Worm (Caenorhabditis elegans) whole organism, mixed stage, embryonic: ENCODE results near the gene ing-3.

Experiments used
- drap-1 ChIP-seq: fragments of 200-800 bp; sonication (Bioruptor generic); optimal IDR thresholded peaks from 3 replicates; lab custom pipeline; 2018; ENCODE audit warnings: mild to moderate bottlenecking, missing genetic modification characterization, missing compliant biosample characterization
- lin-13 ChIP-seq: fragments of 150-350 bp; optimal IDR thresholded peaks from 2 replicates; lab custom pipeline; 2014; ENCODE audit warnings: missing biosample characterization, missing genetic modification characterization
- lsy-2 ChIP-seq: fragments of 150-350 bp; optimal IDR thresholded peaks from 2 replicates; lab custom pipeline; 2014; ENCODE audit warnings: missing biosample characterization, missing genetic modification characterization
- mab-5 ChIP-seq: fragments of 150-350 bp; optimal IDR thresholded peaks from 2 replicates; lab custom pipeline; 2014; ENCODE audit warnings: missing biosample characterization, missing genetic modification characterization
- nhr-12 ChIP-seq: fragments of 150-350 bp; optimal IDR thresholded peaks from 2 replicates; lab custom pipeline; 2014; ENCODE audit warnings: missing biosample characterization, missing genetic modification characterization
- nhr-237 ChIP-seq: fragments of 150-350 bp; optimal IDR thresholded peaks from 2 replicates; lab custom pipeline; 2014; ENCODE audit warnings: missing biosample characterization, missing genetic modification characterization
- nhr-28 ChIP-seq: fragments of 150-350 bp; optimal IDR thresholded peaks from 2 replicates; lab custom pipeline; 2014; ENCODE audit warnings: missing biosample characterization, missing genetic modification characterization
- snpc-4 ChIP-seq: fragments of 150-350 bp; optimal IDR thresholded peaks from 2 replicates; lab custom pipeline; 2014; ENCODE audit warnings: missing biosample characterization, missing genetic modification characterization
- sptf-1 ChIP-seq: sonication (generic microtip); optimal IDR thresholded peaks from 2 replicates; lab custom pipeline; 2017; ENCODE audit warnings: mild to moderate bottlenecking, missing genetic modification characterization, moderate library complexity, missing compliant biosample characterization
- tbx-8 ChIP-seq: fragments of 200-800 bp; sonication (Bioruptor generic); optimal IDR thresholded peaks from 2 replicates; lab custom pipeline; 2018; ENCODE audit warnings: mild to moderate bottlenecking, missing genetic modification characterization, moderate library complexity, missing compliant biosample characterization
- unc-62 ChIP-seq: fragments of 150-350 bp; optimal IDR thresholded peaks from 2 replicates; lab custom pipeline; 2014; ENCODE audit warnings: missing biosample characterization, missing genetic modification reagents, missing genetic modification characterization

- no peak for TF ChIP-seq lin-13 (tag; lab: Kevin White, UChicago)
- TF ChIP-seq mab-5 (tag; lab: Kevin White, UChicago), result no peak
- TF ChIP-seq tbx-8, result no peak
- TF ChIP-seq unc-62 (GFP tag; lab: Kevin White, UChicago), result no peak
- no peak for TF ChIP-seq lsy-2 (tag; lab: Kevin White, UChicago)
- TF ChIP-seq nhr-237 (tag; lab: Kevin White, UChicago), result no peak
- no peak for TF ChIP-seq snpc-4 (tag; lab: Kevin White, UChicago)
- no peak for TF ChIP-seq nhr-12 (tag; lab: Kevin White, UChicago)
- TF ChIP-seq drap-1 (GFP tag; lab: Kevin White, UChicago), result no peak
- TF ChIP-seq nhr-28 (tag; lab: Kevin White, UChicago), result no peak
- no peak for TF ChIP-seq sptf-1 (tag; lab: Kevin White, UChicago)
These were observed 23.8 kb upstream of the ing-3 start, which contains the start of gene F08G2.8 for ce11 chrII:13852004-13852403.
